Fruit fly (Drosophila melanogaster) whole organism, embryonic: ENCODE measurements around the gene mia.

ENCODE experiments used
- CG17912 ChIP-seq: fragments of 200-800 bp; sonication (Bioruptor generic); optimal IDR thresholded peaks from 2 replicates; lab custom pipeline; 2018; ENCODE audit warnings: missing biosample characterization, mild to moderate bottlenecking, missing genetic modification characterization
- CG7745 ChIP-seq: fragments of 200-800 bp; sonication (Bioruptor generic); optimal IDR thresholded peaks from 2 replicates; lab custom pipeline; 2018; ENCODE audit warnings: missing biosample characterization, mild to moderate bottlenecking, missing genetic modification characterization, moderate library complexity
- Dip3 ChIP-seq: fragments of 200-800 bp; sonication (Bioruptor generic); optimal IDR thresholded peaks from 3 replicates; lab custom pipeline; 2016; ENCODE audit warnings: missing biosample characterization, missing genetic modification characterization
- Elba2 ChIP-seq: fragments of 200-800 bp; sonication (Bioruptor generic); optimal IDR thresholded peaks from 3 replicates; lab custom pipeline; 2016; ENCODE audit warnings: missing biosample characterization, missing genetic modification characterization
- PHDP ChIP-seq: fragments of 200-800 bp; sonication (Bioruptor generic); optimal IDR thresholded peaks from 3 replicates; lab custom pipeline; 2018; ENCODE audit warnings: missing biosample characterization, mild to moderate bottlenecking, missing genetic modification characterization, moderate library complexity
- Rx ChIP-seq: fragments of 200-800 bp; sonication (Bioruptor generic); IDR thresholded peaks from 2 replicates; pipeline ENCODE4 v1.3.6; 2022; ENCODE audit warnings: missing biosample characterization, missing genetic modification characterization
- Sox102F ChIP-seq: fragments of 200-800 bp; sonication (Bioruptor generic); optimal IDR thresholded peaks from 2 replicates; lab custom pipeline; 2018; ENCODE audit warnings: missing biosample characterization, mild to moderate bottlenecking, missing genetic modification characterization, moderate library complexity
- az2 ChIP-seq: fragments of 200-800 bp; sonication (Bioruptor generic); optimal IDR thresholded peaks from 3 replicates; lab custom pipeline; 2016; ENCODE audit warnings: missing biosample characterization, missing genetic modification characterization
- dpn ChIP-seq, 2 experiments: fragments of 200-800 bp; sonication (Bioruptor generic); optimal IDR thresholded peaks; 3 replicates each; lab custom pipeline; 2016; ENCODE audit warnings: missing biosample characterization in 2 of 2, missing genetic modification characterization in 2 of 2
- ewg ChIP-seq: fragments of 200-800 bp; sonication (Bioruptor generic); optimal IDR thresholded peaks from 3 replicates; lab custom pipeline; 2017; ENCODE audit warnings: mild to moderate bottlenecking, missing biosample characterization, missing genetic modification reagents, missing genetic modification characterization
- exex ChIP-seq: fragments of 200-800 bp; sonication (Bioruptor generic); optimal IDR thresholded peaks from 4 replicates; lab custom pipeline; 2018; ENCODE audit warnings: missing biosample characterization, mild to moderate bottlenecking, missing genetic modification characterization, moderate library complexity
- usp ChIP-seq: fragments of >200 bp; optimal IDR thresholded peaks from 2 replicates; lab custom pipeline; 2017; ENCODE audit warnings: missing biosample characterization, missing genetic modification characterization

- TF ChIP-seq usp (GFP tag; lab: Kevin White, UChicago) (no peak), exex (tag; lab: Kevin White, UChicago) (no peak), Rx (no peak), dpn (GFP tag; optimal IDR thresholded peaks at IDR 0.05; lab: Kevin White, UChicago) (no peak), CG17912 (GFP tag; lab: Kevin White, UChicago) (no peak), Dip3 (GFP tag; lab: Kevin White, UChicago) (no peak), PHDP (tag; lab: Kevin White, UChicago) (no peak), ewg (no peak), Elba2 (no peak), az2 (GFP tag; lab: Kevin White, UChicago) (no peak), Sox102F (GFP tag; lab: Kevin White, UChicago) (no peak), CG7745 (tag; lab: Kevin White, UChicago) (no peak)
Measured at dm6 chr3R:5571756-5572155, 20.8 kb upstream of the mia start.
